Worm (Caenorhabditis elegans): ENCODE results near the gene C12D5.10.

The C12D5.10 gene

ce11 chrV:7667940-7668339 lies 25.4 kb downstream of the C12D5.10 start, which contains the start of gene C12D5.5:
Gene C12D5.5, plus strand, starts transcription at chrV:7668240.
- no peak for TF ChIP-seq ceh-39 (tag; optimal IDR thresholded peaks at IDR 0.05)
- TF ChIP-seq flh-1 (GFP tag; optimal IDR thresholded peaks at IDR 0.05), result no peak
- no peak for TF ChIP-seq mab-5 (tag; optimal IDR thresholded peaks at IDR 0.05)
- TF ChIP-seq lsy-2 (tag; optimal IDR thresholded peaks at IDR 0.05), result no peak
- TF ChIP-seq elt-1 (tag; optimal IDR thresholded peaks at IDR 0.05; ENCODE audit: borderline replicate concordance, insufficient read depth), result no peak
- no peak for TF ChIP-seq nhr-237 (tag; optimal IDR thresholded peaks at IDR 0.05)
- no peak for TF ChIP-seq ztf-11 (tag; optimal IDR thresholded peaks at IDR 0.05)
- no peak for TF ChIP-seq nhr-12 (tag; optimal IDR thresholded peaks at IDR 0.05)
- no peak for TF ChIP-seq hlh-1 (tag; optimal IDR thresholded peaks at IDR 0.05)
- TF ChIP-seq sptf-1 (tag; optimal IDR thresholded peaks at IDR 0.05), result no peak
- TF ChIP-seq mep-1 (tag; optimal IDR thresholded peaks at IDR 0.05), result no peak
- TF ChIP-seq unc-39 (tag; optimal IDR thresholded peaks at IDR 0.05), result no peak
- no peak for TF ChIP-seq unc-62 (GFP tag; optimal IDR thresholded peaks at IDR 0.05)
- TF ChIP-seq lin-13 (tag; optimal IDR thresholded peaks at IDR 0.05), result no peak
- no peak for TF ChIP-seq lin-32 (GFP tag; optimal IDR thresholded peaks at IDR 0.05)
- TF ChIP-seq ceh-43 (GFP tag; optimal IDR thresholded peaks at IDR 0.05), result no peak
- no peak for TF ChIP-seq nhr-2 (tag; optimal IDR thresholded peaks at IDR 0.05)

- no peak for TF ChIP-seq M03D4.4 (tag; optimal IDR thresholded peaks at IDR 0.05)
- no peak for TF ChIP-seq elt-1 (tag; optimal IDR thresholded peaks at IDR 0.05; ENCODE audit: borderline replicate concordance, insufficient read depth)
- TF ChIP-seq unc-39 (tag; optimal IDR thresholded peaks at IDR 0.05), result no peak
- no peak for TF ChIP-seq lsy-2 (tag; optimal IDR thresholded peaks at IDR 0.05)
- no peak for TF ChIP-seq nhr-237 (tag; optimal IDR thresholded peaks at IDR 0.05)
- TF ChIP-seq sem-2 (GFP tag; optimal IDR thresholded peaks at IDR 0.05), result no peak
- TF ChIP-seq zip-8 (tag; optimal IDR thresholded peaks at IDR 0.05), result no peak
- no peak for TF ChIP-seq ceh-43 (GFP tag; optimal IDR thresholded peaks at IDR 0.05)
- TF ChIP-seq flh-1 (GFP tag; optimal IDR thresholded peaks at IDR 0.05), result no peak
- no peak for TF ChIP-seq nhr-76 (tag; optimal IDR thresholded peaks at IDR 0.05)
- no peak for TF ChIP-seq mep-1 (tag; optimal IDR thresholded peaks at IDR 0.05)
- no peak for TF ChIP-seq lin-13 (tag; optimal IDR thresholded peaks at IDR 0.05)
- no peak for TF ChIP-seq cnd-1 (tag; optimal IDR thresholded peaks at IDR 0.05)
Observed at ce11 chrV:7653567-7653966, 39.7 kb downstream of the C12D5.10 start, which contains the start of gene srh-200. Gene srh-200, minus strand, starts transcription at chrV:7653667.

DNA sequence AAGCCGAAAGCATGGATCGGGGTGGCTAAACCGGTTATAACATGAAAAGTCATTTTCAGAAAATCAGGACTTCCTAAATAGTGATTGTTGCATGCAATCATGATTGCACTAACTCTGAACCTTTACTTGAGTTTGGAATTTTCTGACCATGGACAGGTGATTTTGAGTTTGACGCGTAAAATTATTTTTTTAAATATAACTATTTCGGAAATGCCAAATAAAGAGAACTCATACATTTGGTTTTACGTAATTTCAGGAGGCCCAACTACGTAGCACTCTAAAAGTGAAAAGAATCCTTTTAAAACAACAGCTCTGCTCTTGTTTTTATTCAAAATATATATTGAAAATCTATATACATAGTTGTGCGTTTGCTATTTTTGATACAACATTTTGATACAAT lies 41.5 kb downstream of the C12D5.10 start, which contains the start of gene srh-234:
Gene srh-234 (minus strand): TSS at position 101 of the 400 bp plus-strand sequence.
- no peak for TF ChIP-seq flh-1 (GFP tag; optimal IDR thresholded peaks at IDR 0.05)
- no peak for TF ChIP-seq pha-4 (tag; optimal IDR thresholded peaks at IDR 0.05)
- no peak for TF ChIP-seq zip-8 (tag; optimal IDR thresholded peaks at IDR 0.05)
- no peak for TF ChIP-seq nhr-2 (tag; optimal IDR thresholded peaks at IDR 0.05)
- TF ChIP-seq snpc-4 (tag; optimal IDR thresholded peaks at IDR 0.05), result no peak
- no peak for TF ChIP-seq lsy-2 (tag; optimal IDR thresholded peaks at IDR 0.05)
- TF ChIP-seq unc-39 (tag; optimal IDR thresholded peaks at IDR 0.05), result no peak
- TF ChIP-seq cnd-1 (tag; optimal IDR thresholded peaks at IDR 0.05), result no peak
- no peak for TF ChIP-seq nhr-76 (tag; optimal IDR thresholded peaks at IDR 0.05)
- TF ChIP-seq drap-1 (GFP tag; optimal IDR thresholded peaks at IDR 0.05), result no peak
- TF ChIP-seq nhr-28 (tag; optimal IDR thresholded peaks at IDR 0.05), result no peak
- no peak for TF ChIP-seq elt-3 (tag; optimal IDR thresholded peaks at IDR 0.05)
- no peak for TF ChIP-seq mep-1 (tag; optimal IDR thresholded peaks at IDR 0.05)
- TF ChIP-seq ham-2 (GFP tag; optimal IDR thresholded peaks at IDR 0.05), result no peak
- no peak for TF ChIP-seq unc-62 (GFP tag; optimal IDR thresholded peaks at IDR 0.05)
- no peak for TF ChIP-seq tbx-8 (GFP tag; optimal IDR thresholded peaks at IDR 0.05)
- TF ChIP-seq bed-3 (GFP tag; optimal IDR thresholded peaks at IDR 0.05), result no peak
- no peak for TF ChIP-seq blmp-1 (tag; optimal IDR thresholded peaks at IDR 0.05)
- TF ChIP-seq ceh-83 (GFP tag; optimal IDR thresholded peaks at IDR 0.05), result no peak
- TF ChIP-seq ztf-11 (tag; optimal IDR thresholded peaks at IDR 0.05), result no peak

- no peak for TF ChIP-seq mls-2 (tag; optimal IDR thresholded peaks at IDR 0.05)
- TF ChIP-seq ham-2 (GFP tag; optimal IDR thresholded peaks at IDR 0.05), result no peak
- no peak for TF ChIP-seq hlh-1 (tag; optimal IDR thresholded peaks at IDR 0.05)
- TF ChIP-seq drap-1 (GFP tag; optimal IDR thresholded peaks at IDR 0.05), result no peak
- TF ChIP-seq ceh-39 (tag; optimal IDR thresholded peaks at IDR 0.05), result no peak
- TF ChIP-seq ces-1 (GFP tag; optimal IDR thresholded peaks at IDR 0.05), result no peak
- TF ChIP-seq unc-39 (tag; optimal IDR thresholded peaks at IDR 0.05), result no peak
- TF ChIP-seq pha-4 (tag; optimal IDR thresholded peaks at IDR 0.05), result no peak
- TF ChIP-seq sptf-1 (tag; optimal IDR thresholded peaks at IDR 0.05), result no peak
- no peak for TF ChIP-seq M03D4.4 (tag; optimal IDR thresholded peaks at IDR 0.05)
- no peak for TF ChIP-seq nhr-237 (tag; optimal IDR thresholded peaks at IDR 0.05)
- no peak for TF ChIP-seq nhr-76 (tag; optimal IDR thresholded peaks at IDR 0.05)
Observed at ce11 chrV:7649963-7650362, 43.3 kb downstream of the C12D5.10 start.

Data from whole organism, mixed stage, embryonic.